Worm (Caenorhabditis elegans) whole organism, L1 larva: Measurements from ENCODE around the gene mes-6.

ENCODE experiments used
- Y116A8C.19 ChIP-seq: sonication (generic microtip); optimal IDR thresholded peaks from 2 replicates; lab custom pipeline; 2016; ENCODE audit warnings: missing compliant biosample characterization, missing genetic modification characterization, borderline replicate concordance
- aha-1 ChIP-seq: fragments of 150-350 bp; optimal IDR thresholded peaks from 2 replicates; lab custom pipeline; 2014; ENCODE audit warnings: missing biosample characterization, missing genetic modification characterization
- blmp-1 ChIP-seq: fragments of 150-350 bp; optimal IDR thresholded peaks from 2 replicates; lab custom pipeline; 2014; ENCODE audit warnings: missing biosample characterization, missing genetic modification characterization
- ceh-82 ChIP-seq, 3 experiments: fragments of 150-350 bp in 1 of 3; sonication (generic microtip) in 2 of 3; optimal IDR thresholded peaks; 2 replicates each; lab custom pipeline; 2014 to 2017; ENCODE audit warnings: missing biosample characterization in 3 of 3, missing genetic modification characterization in 3 of 3
- ceh-88 ChIP-seq: fragments of 200-800 bp; sonication (Bioruptor generic); IDR thresholded peaks from 2 replicates; pipeline ENCODE4 v1.3.6; 2022; ENCODE audit warnings: missing genetic modification characterization, missing compliant biosample characterization
- dpl-1 ChIP-seq, 3 experiments: fragments of 150-350 bp in 2 of 3; sonication (generic microtip) in 1 of 3; optimal IDR thresholded peaks; 2 replicates each; lab custom pipeline; 2014 to 2017; ENCODE audit warnings: missing biosample characterization in 3 of 3, missing genetic modification characterization in 3 of 3, missing genetic modification reagents in 3 of 3
- dsc-1 ChIP-seq: sonication (generic microtip); optimal IDR thresholded peaks from 2 replicates; lab custom pipeline; 2016; ENCODE audit warnings: mild to moderate bottlenecking, missing genetic modification characterization, missing compliant biosample characterization
- elt-2 ChIP-seq: sonication (generic microtip); optimal IDR thresholded peaks from 2 replicates; lab custom pipeline; 2016; ENCODE audit warnings: missing genetic modification characterization, mild to moderate bottlenecking, inconsistent platforms, missing compliant biosample characterization, missing genetic modification reagents
- elt-3 ChIP-seq, 6 experiments: fragments of 150-350 bp in 1 of 6; sonication (generic microtip); optimal IDR thresholded peaks; 2 replicates each; lab custom pipeline; 2017 to 2018; ENCODE audit warnings: missing biosample characterization in 6 of 6, missing genetic modification characterization in 6 of 6, inconsistent platforms in 1 of 6
- fkh-8 ChIP-seq: sonication (generic microtip); optimal IDR thresholded peaks from 2 replicates; lab custom pipeline; 2016; ENCODE audit warnings: mild to moderate bottlenecking, missing genetic modification characterization, missing compliant biosample characterization
- hlh-17 ChIP-seq: fragments of 200-800 bp; sonication (Bioruptor generic); optimal IDR thresholded peaks from 2 replicates; lab custom pipeline; 2018; ENCODE audit warnings: missing genetic modification characterization, mild to moderate bottlenecking, missing compliant biosample characterization, moderate library complexity, borderline replicate concordance
- isw-1 ChIP-seq: fragments of 200-800 bp; sonication (Bioruptor generic); IDR thresholded peaks from 2 replicates; pipeline ENCODE4 v1.3.6; 2022; ENCODE audit warnings: missing genetic modification characterization, missing compliant biosample characterization
- lin-13 ChIP-seq: fragments of 150-350 bp; optimal IDR thresholded peaks from 2 replicates; lab custom pipeline; 2014; ENCODE audit warnings: missing biosample characterization, missing genetic modification reagents, missing genetic modification characterization
- lin-35 ChIP-seq, 2 experiments: fragments of 150-350 bp; optimal IDR thresholded peaks; 2 replicates each; lab custom pipeline; 2014; ENCODE audit warnings: missing biosample characterization in 2 of 2, missing genetic modification characterization in 2 of 2, missing genetic modification reagents in 2 of 2
- lsy-2 ChIP-seq, 2 experiments: fragments of 150-350 bp; optimal IDR thresholded peaks; 2 replicates each; lab custom pipeline; 2014; ENCODE audit warnings: missing biosample characterization in 2 of 2, missing genetic modification characterization in 2 of 2
- mab-9 ChIP-seq: fragments of 200-800 bp; sonication (Bioruptor generic); IDR thresholded peaks from 2 replicates; pipeline ENCODE4 v1.3.6; 2022; ENCODE audit warnings: missing genetic modification reagents, missing genetic modification characterization, missing compliant biosample characterization
- mdl-1 ChIP-seq, 2 experiments: fragments of 150-350 bp; optimal IDR thresholded peaks; 2 replicates each; lab custom pipeline; 2014 to 2017; ENCODE audit warnings: missing biosample characterization in 2 of 2, missing genetic modification characterization in 2 of 2, inconsistent platforms in 1 of 2
- mef-2 ChIP-seq: fragments of 150-350 bp; optimal IDR thresholded peaks from 2 replicates; lab custom pipeline; 2014; ENCODE audit warnings: missing biosample characterization, missing genetic modification characterization
- nhr-11 ChIP-seq: fragments of 150-350 bp; optimal IDR thresholded peaks from 2 replicates; lab custom pipeline; 2014; ENCODE audit warnings: missing biosample characterization, missing genetic modification characterization
- nhr-12 ChIP-seq: sonication (generic microtip); optimal IDR thresholded peaks from 2 replicates; lab custom pipeline; 2017; ENCODE audit warnings: missing biosample characterization, missing genetic modification characterization
- nhr-19 ChIP-seq: fragments of 200-800 bp; sonication (Bioruptor generic); conservative IDR thresholded peaks from 2 replicates; pipeline ENCODE4 v1.3.6; 2022; ENCODE audit warnings: missing genetic modification characterization, missing compliant biosample characterization
- nhr-20 ChIP-seq: sonication (generic microtip); optimal IDR thresholded peaks from 2 replicates; lab custom pipeline; 2016; ENCODE audit warnings: mild to moderate bottlenecking, missing genetic modification characterization, missing compliant biosample characterization
- nhr-28 ChIP-seq: fragments of 150-350 bp; optimal IDR thresholded peaks from 2 replicates; lab custom pipeline; 2014; ENCODE audit warnings: missing biosample characterization, missing genetic modification characterization
- nhr-71 ChIP-seq: sonication (generic microtip); optimal IDR thresholded peaks from 2 replicates; lab custom pipeline; 2016; ENCODE audit warnings: mild to moderate bottlenecking, missing genetic modification characterization, moderate library complexity, missing compliant biosample characterization
- nhr-77 ChIP-seq: fragments of 150-350 bp; optimal IDR thresholded peaks from 2 replicates; lab custom pipeline; 2014; ENCODE audit warnings: missing biosample characterization, missing genetic modification characterization
- nhr-84 ChIP-seq: sonication (generic microtip); optimal IDR thresholded peaks from 2 replicates; lab custom pipeline; 2017; ENCODE audit warnings: missing biosample characterization, missing genetic modification characterization
- nhr-85 ChIP-seq: sonication (generic microtip); peaks from one replicate; lab custom pipeline; 2016; ENCODE audit warnings: missing genetic modification characterization, inconsistent platforms, missing compliant biosample characterization
- nhr-90 ChIP-seq: sonication (generic microtip); optimal IDR thresholded peaks from 2 replicates; lab custom pipeline; 2016; ENCODE audit warnings: mild to moderate bottlenecking, missing genetic modification characterization, missing compliant biosample characterization; ENCODE audit not compliant: poor library complexity
- pqm-1 ChIP-seq: sonication (generic microtip); optimal IDR thresholded peaks from 3 replicates; lab custom pipeline; 2017; ENCODE audit warnings: missing biosample characterization, missing genetic modification characterization
- rnt-1 ChIP-seq: sonication (generic microtip); optimal IDR thresholded peaks from 2 replicates; lab custom pipeline; 2016; ENCODE audit warnings: mild to moderate bottlenecking, missing genetic modification characterization, moderate library complexity, missing compliant biosample characterization
- sup-37 ChIP-seq: fragments of 200-800 bp; sonication (Bioruptor generic); optimal IDR thresholded peaks from 2 replicates; lab custom pipeline; 2018; ENCODE audit warnings: mild to moderate bottlenecking, missing genetic modification characterization, missing compliant biosample characterization
- tbx-2 ChIP-seq: sonication (generic microtip); optimal IDR thresholded peaks from 2 replicates; lab custom pipeline; 2016; ENCODE audit warnings: missing genetic modification characterization, missing compliant biosample characterization
- unc-130 ChIP-seq: fragments of 150-350 bp; optimal IDR thresholded peaks from 2 replicates; lab custom pipeline; 2017; ENCODE audit warnings: missing biosample characterization, missing genetic modification characterization, inconsistent platforms
- unc-62 ChIP-seq: fragments of 150-350 bp; optimal IDR thresholded peaks from 2 replicates; lab custom pipeline; 2014; ENCODE audit warnings: missing biosample characterization, missing genetic modification reagents, missing genetic modification characterization
- unc-98 ChIP-seq: fragments of 200-800 bp; sonication (Bioruptor generic); IDR thresholded peaks from 2 replicates; pipeline ENCODE4 v1.3.6; 2022; ENCODE audit warnings: missing genetic modification characterization, missing compliant biosample characterization
- vab-15 ChIP-seq: sonication (generic microtip); optimal IDR thresholded peaks from 2 replicates; lab custom pipeline; 2017; ENCODE audit warnings: missing genotype, mild to moderate bottlenecking, missing genetic modification characterization, missing compliant biosample characterization
- xbp-1 ChIP-seq: sonication (generic microtip); optimal IDR thresholded peaks from 2 replicates; lab custom pipeline; 2016; ENCODE audit warnings: missing genetic modification characterization, missing compliant biosample characterization
- zag-1 ChIP-seq: fragments of 150-350 bp; optimal IDR thresholded peaks from 2 replicates; lab custom pipeline; 2014; ENCODE audit warnings: missing biosample characterization, missing genetic modification characterization

The mes-6 gene

DNA sequence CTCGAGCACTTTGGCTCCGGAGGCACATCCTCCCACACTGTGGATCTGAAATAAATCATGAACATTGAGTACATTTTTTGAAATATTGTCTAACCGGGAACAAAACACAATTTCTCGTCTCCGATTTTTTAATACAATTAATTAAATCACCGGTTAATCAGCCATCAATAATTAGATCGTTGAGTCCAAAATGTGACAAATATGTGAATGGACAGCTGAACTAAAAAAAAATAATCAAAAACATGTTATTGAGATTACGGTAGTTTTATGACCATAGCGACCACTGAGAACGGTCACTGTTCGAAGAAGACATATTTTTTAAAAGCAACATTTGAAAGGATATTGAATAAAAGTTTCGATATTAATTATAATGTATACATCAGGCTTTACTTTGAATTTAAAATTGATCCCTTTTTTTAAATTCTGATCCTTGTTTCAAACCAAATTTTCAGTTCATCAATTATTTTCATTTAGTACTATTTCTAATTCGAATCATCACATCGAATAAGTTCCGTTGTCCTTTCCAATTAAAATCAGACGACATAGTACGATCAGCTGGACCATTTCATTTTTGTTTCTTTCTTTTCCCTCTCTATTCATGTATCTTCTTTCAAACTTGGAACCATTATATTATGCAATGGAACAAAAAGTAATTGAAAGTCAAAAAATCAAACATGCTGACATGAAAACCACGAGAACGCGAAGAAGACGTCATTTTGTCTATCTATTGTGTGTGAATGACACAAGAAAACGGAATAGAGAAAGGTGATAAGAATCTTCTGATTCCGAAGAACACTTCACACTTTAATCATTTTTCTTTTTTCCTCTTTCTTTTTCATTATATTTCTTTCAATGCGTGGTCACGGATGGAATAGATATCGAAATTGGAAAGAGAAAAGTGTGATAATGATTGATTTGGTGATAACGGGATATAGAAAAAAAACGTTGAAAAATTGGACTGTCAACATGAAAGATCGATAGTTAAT, 19.3 kb downstream of the mes-6 start (continued):
- peak; percentile 91 for TF ChIP-seq blmp-1 (tag; lab: Kevin White, UChicago)
- TF ChIP-seq mef-2 (tag; lab: Kevin White, UChicago), result no peak
- no peak for TF ChIP-seq Y116A8C.19 (tag; lab: Kevin White, UChicago)
- TF ChIP-seq nhr-84, result no peak
- TF ChIP-seq nhr-11, result no peak
- TF ChIP-seq nhr-28 (tag; lab: Kevin White, UChicago), result no peak
- peak; percentile 60 for TF ChIP-seq pqm-1 (tag; lab: Kevin White, UChicago)
- peak in 1 of 3 experiments; percentile 4 for TF ChIP-seq dpl-1 (GFP tag; optimal IDR thresholded peaks at IDR 0.05; lab: Kevin White, UChicago)
- TF ChIP-seq lin-13 (GFP tag; lab: Kevin White, UChicago), result peak; percentile 51
- no peak for TF ChIP-seq isw-1 (GFP tag; lab: Robert Waterston, UW)
- peak in 1 of 2 experiments; percentile 71 for TF ChIP-seq lin-35 (GFP tag; optimal IDR thresholded peaks at IDR 0.05; lab: Kevin White, UChicago)
- peak; percentile 27 to 54 for TF ChIP-seq lsy-2 (tag; optimal IDR thresholded peaks at IDR 0.05; lab: Kevin White, UChicago)
- TF ChIP-seq aha-1 (tag; lab: Kevin White, UChicago), result no peak
- no peak for TF ChIP-seq ceh-82 (tag; optimal IDR thresholded peaks at IDR 0.05; lab: Kevin White, UChicago)
- peak; percentile 33 for TF ChIP-seq xbp-1 (tag; lab: Kevin White, UChicago)
- no peak for TF ChIP-seq mdl-1 (tag; optimal IDR thresholded peaks at IDR 0.05; lab: Kevin White, UChicago)
- TF ChIP-seq rnt-1 (tag; lab: Kevin White, UChicago), result no peak
- TF ChIP-seq dsc-1 (tag; lab: Kevin White, UChicago), result no peak
- peak; percentile 51 for TF ChIP-seq nhr-19 (GFP tag; lab: Robert Waterston, UW)
- peak; percentile 60 for TF ChIP-seq nhr-90 (tag; lab: Kevin White, UChicago)
- TF ChIP-seq sup-37 (GFP tag; lab: Kevin White, UChicago), result no peak
- TF ChIP-seq vab-15 (tag; lab: Kevin White, UChicago), result no peak
- TF ChIP-seq nhr-77 (tag; lab: Kevin White, UChicago), result no peak
- TF ChIP-seq mab-9 (GFP tag; lab: Robert Waterston, UW), result no peak
- TF ChIP-seq elt-3 (tag; optimal IDR thresholded peaks at IDR 0.05; lab: Kevin White, UChicago), result peak in 5 of 6 experiments; percentile 1 to 95 (median 28)
- peak; percentile 65 for TF ChIP-seq tbx-2

DNA sequence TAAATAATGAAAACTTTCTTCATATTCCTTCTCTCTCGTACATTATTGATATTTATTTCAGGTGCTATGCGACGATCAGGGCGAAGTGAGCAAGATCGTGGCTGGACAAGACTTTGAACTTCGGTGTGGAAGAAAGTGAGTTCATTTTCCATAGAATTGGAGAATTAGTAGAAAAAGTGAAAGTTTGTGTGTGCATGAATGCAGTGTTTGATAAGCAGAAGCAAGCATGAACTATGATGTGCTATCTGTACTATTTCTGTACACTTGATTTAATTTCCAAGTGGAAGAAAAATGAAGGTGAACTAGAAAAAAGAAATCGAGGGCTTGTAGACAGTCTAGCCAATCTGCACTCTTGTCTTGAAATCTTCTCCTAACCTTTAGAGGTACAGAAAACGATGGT, 20.9 kb downstream of the mes-6 start:
- TF ChIP-seq vab-15 (tag; lab: Kevin White, UChicago), result no peak
- no peak for TF ChIP-seq nhr-85
- no peak for TF ChIP-seq aha-1 (tag; lab: Kevin White, UChicago)
- TF ChIP-seq nhr-28 (tag; lab: Kevin White, UChicago), result no peak
- TF ChIP-seq blmp-1 (tag; lab: Kevin White, UChicago), result peak; percentile 54
- TF ChIP-seq ceh-88 (GFP tag; lab: Robert Waterston, UW), result no peak
- TF ChIP-seq hlh-17 (GFP tag; lab: Kevin White, UChicago), result no peak
- TF ChIP-seq nhr-71 (tag; lab: Kevin White, UChicago), result peak; percentile 8
- TF ChIP-seq nhr-12 (tag; lab: Kevin White, UChicago), result no peak
- peak; percentile 18 for TF ChIP-seq nhr-20 (tag; lab: Kevin White, UChicago)
- no peak for TF ChIP-seq unc-130 (tag; lab: Kevin White, UChicago)
- no peak for TF ChIP-seq fkh-8 (tag; lab: Kevin White, UChicago)
- TF ChIP-seq mef-2 (tag; lab: Kevin White, UChicago), result no peak
- TF ChIP-seq zag-1, result no peak
- no peak for TF ChIP-seq unc-98 (GFP tag; lab: Robert Waterston, UW)
- peak in 1 of 2 experiments; percentile 36 for TF ChIP-seq lin-35 (GFP tag; optimal IDR thresholded peaks at IDR 0.05; lab: Kevin White, UChicago)
- TF ChIP-seq rnt-1 (tag; lab: Kevin White, UChicago), result no peak
- no peak for TF ChIP-seq unc-62
- 0 out of 2 replicates have a peak, but pooled peaks have one; percentile 9 for TF ChIP-seq nhr-19 (GFP tag; lab: Robert Waterston, UW)
- peak; percentile 76 for TF ChIP-seq elt-2 (tag; lab: Kevin White, UChicago)
